Worm (Caenorhabditis elegans) whole organism, L1 larva: ENCODE results near the gene Y38H6C.20.

Experiments
- C16A3.4 ChIP-seq: fragments of 150-350 bp; optimal IDR thresholded peaks from 2 replicates; lab custom pipeline; 2014; ENCODE audit warnings: missing biosample characterization, missing genetic modification characterization
- C34B4.2 ChIP-seq: sonication (generic microtip); optimal IDR thresholded peaks from 2 replicates; lab custom pipeline; 2017; ENCODE audit warnings: mild to moderate bottlenecking, missing genetic modification characterization, missing compliant biosample characterization
- F16B12.6 ChIP-seq: fragments of 150-350 bp; optimal IDR thresholded peaks from 2 replicates; lab custom pipeline; 2014; ENCODE audit warnings: missing biosample characterization, missing genetic modification characterization
- Y116A8C.19 ChIP-seq: sonication (generic microtip); optimal IDR thresholded peaks from 2 replicates; lab custom pipeline; 2016; ENCODE audit warnings: missing compliant biosample characterization, missing genetic modification characterization, borderline replicate concordance
- aha-1 ChIP-seq: fragments of 150-350 bp; optimal IDR thresholded peaks from 2 replicates; lab custom pipeline; 2014; ENCODE audit warnings: missing biosample characterization, missing genetic modification characterization
- alr-1 ChIP-seq: fragments of 200-800 bp; sonication (Bioruptor generic); optimal IDR thresholded peaks from 2 replicates; lab custom pipeline; 2018; ENCODE audit warnings: borderline replicate concordance, mild to moderate bottlenecking, missing genetic modification characterization, missing compliant biosample characterization
- blmp-1 ChIP-seq: fragments of 150-350 bp; optimal IDR thresholded peaks from 2 replicates; lab custom pipeline; 2014; ENCODE audit warnings: missing biosample characterization, missing genetic modification characterization
- ceh-63 ChIP-seq: fragments of 200-800 bp; sonication (Bioruptor generic); optimal IDR thresholded peaks from 2 replicates; lab custom pipeline; 2018; ENCODE audit warnings: mild to moderate bottlenecking, missing genetic modification characterization, missing compliant biosample characterization
- ceh-82 ChIP-seq, 3 experiments: fragments of 150-350 bp in 1 of 3; sonication (generic microtip) in 2 of 3; optimal IDR thresholded peaks; 2 replicates each; lab custom pipeline; 2014 to 2017; ENCODE audit warnings: missing biosample characterization in 3 of 3, missing genetic modification characterization in 3 of 3
- ces-1 ChIP-seq: fragments of 150-350 bp; optimal IDR thresholded peaks from 2 replicates; lab custom pipeline; 2014; ENCODE audit warnings: missing biosample characterization, missing genetic modification reagents, missing genetic modification characterization
- efl-1 ChIP-seq, 4 experiments: fragments of 150-350 bp; optimal IDR thresholded peaks in 3 of 4; peaks in 1 of 4; 1 replicate in 1 of 4; 2 replicates in 3 of 4; lab custom pipeline; 2014; ENCODE audit warnings: missing biosample characterization in 2 of 4, missing genetic modification characterization in 2 of 4, missing genetic modification reagents in 2 of 4
- efl-3 ChIP-seq: fragments of 200-800 bp; sonication (Bioruptor generic); optimal IDR thresholded peaks from 2 replicates; lab custom pipeline; 2018; ENCODE audit warnings: mild to moderate bottlenecking, missing genetic modification characterization, missing compliant biosample characterization
- egl-27 ChIP-seq, 2 experiments: fragments of 150-350 bp in 1 of 2; sonication (generic microtip); optimal IDR thresholded peaks; 3 replicates each; lab custom pipeline; 2017 to 2018; ENCODE audit warnings: missing biosample characterization in 2 of 2, missing genetic modification characterization in 2 of 2, missing genetic modification reagents in 2 of 2
- elt-2 ChIP-seq: sonication (generic microtip); optimal IDR thresholded peaks from 2 replicates; lab custom pipeline; 2016; ENCODE audit warnings: missing genetic modification characterization, mild to moderate bottlenecking, inconsistent platforms, missing compliant biosample characterization, missing genetic modification reagents
- elt-3 ChIP-seq, 6 experiments: fragments of 150-350 bp in 1 of 6; sonication (generic microtip); optimal IDR thresholded peaks; 2 replicates each; lab custom pipeline; 2017 to 2018; ENCODE audit warnings: missing biosample characterization in 6 of 6, missing genetic modification characterization in 6 of 6, inconsistent platforms in 1 of 6
- fkh-10 ChIP-seq: sonication (generic microtip); optimal IDR thresholded peaks from 2 replicates; lab custom pipeline; 2017; ENCODE audit warnings: missing biosample characterization, missing genetic modification reagents, missing genetic modification characterization
- fkh-4 ChIP-seq: sonication (generic microtip); optimal IDR thresholded peaks from 2 replicates; lab custom pipeline; 2016; ENCODE audit warnings: missing compliant biosample characterization, missing genetic modification characterization, borderline replicate concordance
- fos-1 ChIP-seq: fragments of 150-350 bp; optimal IDR thresholded peaks from 2 replicates; lab custom pipeline; 2014; ENCODE audit warnings: missing biosample characterization, missing genetic modification characterization
- hlh-4 ChIP-seq: sonication (generic microtip); optimal IDR thresholded peaks from 2 replicates; lab custom pipeline; 2016; ENCODE audit warnings: mild to moderate bottlenecking, missing genetic modification characterization, missing compliant biosample characterization
- irx-1 ChIP-seq: sonication (generic microtip); optimal IDR thresholded peaks from 2 replicates; lab custom pipeline; 2016; ENCODE audit warnings: missing genetic modification characterization, missing compliant biosample characterization
- isw-1 ChIP-seq: fragments of 200-800 bp; sonication (Bioruptor generic); IDR thresholded peaks from 2 replicates; pipeline ENCODE4 v1.3.6; 2022; ENCODE audit warnings: missing genetic modification characterization, missing compliant biosample characterization
- lin-13 ChIP-seq: fragments of 150-350 bp; optimal IDR thresholded peaks from 2 replicates; lab custom pipeline; 2014; ENCODE audit warnings: missing biosample characterization, missing genetic modification reagents, missing genetic modification characterization
- lin-35 ChIP-seq, 2 experiments: fragments of 150-350 bp; optimal IDR thresholded peaks; 2 replicates each; lab custom pipeline; 2014; ENCODE audit warnings: missing biosample characterization in 2 of 2, missing genetic modification characterization in 2 of 2, missing genetic modification reagents in 2 of 2
- lin-39 ChIP-seq: fragments of 150-350 bp; optimal IDR thresholded peaks from 2 replicates; lab custom pipeline; 2014; ENCODE audit warnings: missing biosample characterization, missing genetic modification reagents, missing genetic modification characterization
- lsy-2 ChIP-seq, 2 experiments: fragments of 150-350 bp; optimal IDR thresholded peaks; 2 replicates each; lab custom pipeline; 2014; ENCODE audit warnings: missing biosample characterization in 2 of 2, missing genetic modification characterization in 2 of 2
- mab-9 ChIP-seq: fragments of 200-800 bp; sonication (Bioruptor generic); IDR thresholded peaks from 2 replicates; pipeline ENCODE4 v1.3.6; 2022; ENCODE audit warnings: missing genetic modification reagents, missing genetic modification characterization, missing compliant biosample characterization
- mdl-1 ChIP-seq, 2 experiments: fragments of 150-350 bp; optimal IDR thresholded peaks; 2 replicates each; lab custom pipeline; 2014 to 2017; ENCODE audit warnings: missing biosample characterization in 2 of 2, missing genetic modification characterization in 2 of 2, inconsistent platforms in 1 of 2
- nhr-11 ChIP-seq: fragments of 150-350 bp; optimal IDR thresholded peaks from 2 replicates; lab custom pipeline; 2014; ENCODE audit warnings: missing biosample characterization, missing genetic modification characterization
- nhr-19 ChIP-seq: fragments of 200-800 bp; sonication (Bioruptor generic); conservative IDR thresholded peaks from 2 replicates; pipeline ENCODE4 v1.3.6; 2022; ENCODE audit warnings: missing genetic modification characterization, missing compliant biosample characterization
- nhr-20 ChIP-seq: sonication (generic microtip); optimal IDR thresholded peaks from 2 replicates; lab custom pipeline; 2016; ENCODE audit warnings: mild to moderate bottlenecking, missing genetic modification characterization, missing compliant biosample characterization
- nhr-71 ChIP-seq: sonication (generic microtip); optimal IDR thresholded peaks from 2 replicates; lab custom pipeline; 2016; ENCODE audit warnings: mild to moderate bottlenecking, missing genetic modification characterization, moderate library complexity, missing compliant biosample characterization
- nhr-77 ChIP-seq: fragments of 150-350 bp; optimal IDR thresholded peaks from 2 replicates; lab custom pipeline; 2014; ENCODE audit warnings: missing biosample characterization, missing genetic modification characterization
- nhr-84 ChIP-seq: sonication (generic microtip); optimal IDR thresholded peaks from 2 replicates; lab custom pipeline; 2017; ENCODE audit warnings: missing biosample characterization, missing genetic modification characterization
- nhr-85 ChIP-seq: sonication (generic microtip); peaks from one replicate; lab custom pipeline; 2016; ENCODE audit warnings: missing genetic modification characterization, inconsistent platforms, missing compliant biosample characterization
- nhr-90 ChIP-seq: sonication (generic microtip); optimal IDR thresholded peaks from 2 replicates; lab custom pipeline; 2016; ENCODE audit warnings: mild to moderate bottlenecking, missing genetic modification characterization, missing compliant biosample characterization; ENCODE audit not compliant: poor library complexity
- pqm-1 ChIP-seq: sonication (generic microtip); optimal IDR thresholded peaks from 3 replicates; lab custom pipeline; 2017; ENCODE audit warnings: missing biosample characterization, missing genetic modification characterization
- skn-1 ChIP-seq: fragments of 150-350 bp; optimal IDR thresholded peaks from 2 replicates; lab custom pipeline; 2014; ENCODE audit warnings: missing biosample characterization, missing genetic modification characterization
- snpc-4 ChIP-seq: fragments of 150-350 bp; optimal IDR thresholded peaks from 2 replicates; lab custom pipeline; 2014; ENCODE audit warnings: missing biosample characterization, missing genetic modification characterization
- sptf-1 ChIP-seq: fragments of 150-350 bp; optimal IDR thresholded peaks from 2 replicates; lab custom pipeline; 2014; ENCODE audit warnings: missing biosample characterization, missing genetic modification characterization
- tbx-2 ChIP-seq: sonication (generic microtip); optimal IDR thresholded peaks from 2 replicates; lab custom pipeline; 2016; ENCODE audit warnings: missing genetic modification characterization, missing compliant biosample characterization
- unc-86 ChIP-seq: sonication (generic microtip); optimal IDR thresholded peaks from 2 replicates; lab custom pipeline; 2016; ENCODE audit warnings: missing genetic modification characterization, missing compliant biosample characterization
- unc-98 ChIP-seq: fragments of 200-800 bp; sonication (Bioruptor generic); IDR thresholded peaks from 2 replicates; pipeline ENCODE4 v1.3.6; 2022; ENCODE audit warnings: missing genetic modification characterization, missing compliant biosample characterization
- xbp-1 ChIP-seq: sonication (generic microtip); optimal IDR thresholded peaks from 2 replicates; lab custom pipeline; 2016; ENCODE audit warnings: missing genetic modification characterization, missing compliant biosample characterization
- zip-4 ChIP-seq: fragments of 200-800 bp; sonication (Bioruptor generic); optimal IDR thresholded peaks from 2 replicates; lab custom pipeline; 2018; ENCODE audit warnings: mild to moderate bottlenecking, missing genetic modification characterization, moderate library complexity, missing compliant biosample characterization

The Y38H6C.20 gene

ce11 chrV:20595653-20596052 is 44.7 kb upstream of the Y38H6C.20 start, which contains the start of gene F26F2.11:
F26F2.11 (minus strand) TSS chrV:20595753.
- TF ChIP-seq nhr-19 (GFP tag; lab: Robert Waterston, UW) (no peak), skn-1 (no peak), tbx-2 (no peak), F16B12.6 (tag; lab: Kevin White, UChicago) (no peak), mdl-1 (tag; optimal IDR thresholded peaks at IDR 0.05; lab: Kevin White, UChicago) (no peak), C34B4.2 (tag; lab: Kevin White, UChicago) (no peak), ces-1 (GFP tag; lab: Kevin White, UChicago) (no peak), fkh-4 (tag; lab: Kevin White, UChicago) (no peak)

ce11 chrV:20594746-20595145 is 43.8 kb upstream of the Y38H6C.20 start, which contains the start of gene F26F2.10:
F26F2.10 (minus strand) TSS chrV:20594846.
- no peak for TF ChIP-seq F16B12.6 (tag; lab: Kevin White, UChicago)
- TF ChIP-seq nhr-19 (GFP tag; lab: Robert Waterston, UW): no peak
- no peak for TF ChIP-seq blmp-1 (tag; lab: Kevin White, UChicago)
- no peak for TF ChIP-seq xbp-1 (tag; lab: Kevin White, UChicago)
- TF ChIP-seq mdl-1 (tag; optimal IDR thresholded peaks at IDR 0.05; lab: Kevin White, UChicago): no peak
- no peak for TF ChIP-seq nhr-85
- TF ChIP-seq nhr-71 (tag; lab: Kevin White, UChicago): no peak
- TF ChIP-seq lin-13 (GFP tag; lab: Kevin White, UChicago): no peak
- no peak for TF ChIP-seq nhr-84
- no peak for TF ChIP-seq isw-1 (GFP tag; lab: Robert Waterston, UW)
- no peak for TF ChIP-seq nhr-20 (tag; lab: Kevin White, UChicago)
- no peak for TF ChIP-seq nhr-11 (tag; lab: Kevin White, UChicago)
- TF ChIP-seq unc-86 (tag; lab: Kevin White, UChicago): no peak
- no peak for TF ChIP-seq alr-1 (tag; lab: Kevin White, UChicago)
- no peak for TF ChIP-seq nhr-90 (tag; lab: Kevin White, UChicago)

- peak in 2 of 6 experiments; percentile 33 to 66 for TF ChIP-seq elt-3 (tag; optimal IDR thresholded peaks at IDR 0.05; lab: Kevin White, UChicago)
- peak; percentile 81 for TF ChIP-seq snpc-4 (tag; lab: Kevin White, UChicago)
- peak; percentile 45; the same call in 1 of the 2 replicates for TF ChIP-seq mab-9 (GFP tag; lab: Robert Waterston, UW)
- TF ChIP-seq unc-86 (tag; lab: Kevin White, UChicago): peak; percentile 79
- no peak for TF ChIP-seq egl-27 (tag; optimal IDR thresholded peaks at IDR 0.05; lab: Kevin White, UChicago)
- no peak for TF ChIP-seq Y116A8C.19 (tag; lab: Kevin White, UChicago)
- TF ChIP-seq tbx-2: peak; percentile 89
- TF ChIP-seq unc-98: no peak
- peak; percentile 64 to 73 for TF ChIP-seq efl-1 (optimal IDR thresholded peaks at IDR 0.05; lab: Kevin White, UChicago)
- TF ChIP-seq efl-1 (GFP tag; optimal IDR thresholded peaks at IDR 0.05 in 1 of 2; lab: Kevin White, UChicago): peak; percentile 75 to 96
- peak; percentile 57 for TF ChIP-seq skn-1
- peak; percentile 88 for TF ChIP-seq nhr-20 (tag; lab: Kevin White, UChicago)
- peak; percentile 89 for TF ChIP-seq xbp-1 (tag; lab: Kevin White, UChicago)
- TF ChIP-seq pqm-1 (tag; lab: Kevin White, UChicago): no peak
- TF ChIP-seq ceh-82 (tag; optimal IDR thresholded peaks at IDR 0.05; lab: Kevin White, UChicago): peak; percentile 61 to 80 (median 70)
- TF ChIP-seq isw-1 (GFP tag; lab: Robert Waterston, UW): peak; percentile 65
- no peak for TF ChIP-seq sptf-1
- TF ChIP-seq F16B12.6 (tag; lab: Kevin White, UChicago): peak; percentile 53
- TF ChIP-seq fkh-4 (tag; lab: Kevin White, UChicago): peak; percentile 69
- TF ChIP-seq lin-39 (tag; lab: Kevin White, UChicago): peak; percentile 80
- peak; percentile 82 for TF ChIP-seq C16A3.4
- TF ChIP-seq alr-1 (tag; lab: Kevin White, UChicago): no peak
- peak; percentile 28 for TF ChIP-seq fos-1 (tag; lab: Kevin White, UChicago)
- peak; percentile 46 for TF ChIP-seq efl-3
- TF ChIP-seq lin-35 (GFP tag; optimal IDR thresholded peaks at IDR 0.05; lab: Kevin White, UChicago): peak; percentile 76 to 84
- peak; percentile 88 for TF ChIP-seq irx-1 (tag; lab: Kevin White, UChicago)
- peak; percentile 81 for TF ChIP-seq elt-2 (tag; lab: Kevin White, UChicago)
- TF ChIP-seq mdl-1 (tag; optimal IDR thresholded peaks at IDR 0.05; lab: Kevin White, UChicago): peak in 1 of 2 experiments; percentile 88
- TF ChIP-seq nhr-19 (GFP tag; lab: Robert Waterston, UW): peak; percentile 83
- TF ChIP-seq lin-13 (GFP tag; lab: Kevin White, UChicago): peak; percentile 80
- no peak for TF ChIP-seq ceh-63 (GFP tag; lab: Kevin White, UChicago)
- peak; percentile 72 for TF ChIP-seq zip-4 (GFP tag; lab: Kevin White, UChicago)
- TF ChIP-seq fkh-10: peak; percentile 17
- peak; percentile 29 for TF ChIP-seq aha-1
- TF ChIP-seq nhr-77 (tag; lab: Kevin White, UChicago): no peak
- TF ChIP-seq lsy-2 (tag; optimal IDR thresholded peaks at IDR 0.05; lab: Kevin White, UChicago): peak; percentile 89 to 91
- peak; percentile 3 for TF ChIP-seq hlh-4 (tag; lab: Kevin White, UChicago)
Measured at ce11 chrV:20580511-20581040, 29.6 kb upstream of the Y38H6C.20 start, which contains the start of gene F26F2.7. F26F2.7 (plus strand) TSS chrV:20580990.
